Worm (Caenorhabditis elegans) whole organism, mixed stage, embryonic: ENCODE measurements around the gene F41G3.20.

Experiments used
- M03D4.4 ChIP-seq: sonication (generic microtip); optimal IDR thresholded peaks from 2 replicates; lab custom pipeline; 2017; ENCODE audit warnings: mild to moderate bottlenecking, missing genetic modification characterization, missing compliant biosample characterization
- bed-3 ChIP-seq: fragments of 200-800 bp; sonication (Bioruptor generic); optimal IDR thresholded peaks from 3 replicates; lab custom pipeline; 2018; ENCODE audit warnings: mild to moderate bottlenecking, missing genetic modification characterization, moderate library complexity, missing compliant biosample characterization
- blmp-1 ChIP-seq: fragments of 150-350 bp; optimal IDR thresholded peaks from 2 replicates; lab custom pipeline; 2014; ENCODE audit warnings: missing biosample characterization, missing genetic modification characterization
- ceh-39 ChIP-seq: fragments of 150-350 bp; optimal IDR thresholded peaks from 2 replicates; lab custom pipeline; 2014; ENCODE audit warnings: missing biosample characterization, missing genetic modification characterization
- ceh-43 ChIP-seq: fragments of 200-800 bp; sonication (Bioruptor generic); optimal IDR thresholded peaks from 2 replicates; lab custom pipeline; 2018; ENCODE audit warnings: mild to moderate bottlenecking, missing genetic modification characterization, moderate library complexity, missing compliant biosample characterization
- ceh-83 ChIP-seq: fragments of 200-800 bp; sonication (Bioruptor generic); optimal IDR thresholded peaks from 2 replicates; lab custom pipeline; 2018; ENCODE audit warnings: mild to moderate bottlenecking, missing genetic modification characterization, missing compliant biosample characterization
- ces-1 ChIP-seq: fragments of 150-350 bp; optimal IDR thresholded peaks from 2 replicates; lab custom pipeline; 2014; ENCODE audit warnings: missing biosample characterization, missing genetic modification reagents, missing genetic modification characterization
- cnd-1 ChIP-seq: fragments of 200-800 bp; sonication (Bioruptor generic); optimal IDR thresholded peaks from 2 replicates; lab custom pipeline; 2018; ENCODE audit warnings: mild to moderate bottlenecking, missing genetic modification characterization, missing compliant biosample characterization
- drap-1 ChIP-seq: fragments of 200-800 bp; sonication (Bioruptor generic); optimal IDR thresholded peaks from 3 replicates; lab custom pipeline; 2018; ENCODE audit warnings: mild to moderate bottlenecking, missing genetic modification characterization, missing compliant biosample characterization
- elt-1 ChIP-seq: sonication (generic microtip); optimal IDR thresholded peaks from 2 replicates; lab custom pipeline; 2017; ENCODE audit warnings: missing genetic modification characterization, mild to moderate bottlenecking, missing compliant biosample characterization, antibody characterized with exemption, moderate library complexity, borderline replicate concordance; ENCODE audit not compliant: insufficient read depth
- elt-3 ChIP-seq: fragments of 150-350 bp; optimal IDR thresholded peaks from 2 replicates; lab custom pipeline; 2014; ENCODE audit warnings: missing biosample characterization, missing genetic modification characterization
- flh-1 ChIP-seq: fragments of 200-800 bp; sonication (Bioruptor generic); optimal IDR thresholded peaks from 2 replicates; lab custom pipeline; 2018; ENCODE audit warnings: mild to moderate bottlenecking, missing genetic modification characterization, moderate library complexity, missing compliant biosample characterization
- ham-2 ChIP-seq: fragments of 200-800 bp; sonication (Bioruptor generic); optimal IDR thresholded peaks from 2 replicates; lab custom pipeline; 2018; ENCODE audit warnings: mild to moderate bottlenecking, missing genetic modification characterization, missing compliant biosample characterization
- hlh-1 ChIP-seq: fragments of 150-350 bp; optimal IDR thresholded peaks from 2 replicates; lab custom pipeline; 2014; ENCODE audit warnings: missing biosample characterization, missing genetic modification reagents, missing genetic modification characterization
- lin-13 ChIP-seq: fragments of 150-350 bp; optimal IDR thresholded peaks from 2 replicates; lab custom pipeline; 2014; ENCODE audit warnings: missing biosample characterization, missing genetic modification characterization
- lin-32 ChIP-seq: fragments of 200-800 bp; sonication (Bioruptor generic); optimal IDR thresholded peaks from 2 replicates; lab custom pipeline; 2018; ENCODE audit warnings: mild to moderate bottlenecking, missing genetic modification characterization, missing compliant biosample characterization
- lsy-2 ChIP-seq: fragments of 150-350 bp; optimal IDR thresholded peaks from 2 replicates; lab custom pipeline; 2014; ENCODE audit warnings: missing biosample characterization, missing genetic modification characterization
- mab-5 ChIP-seq: fragments of 150-350 bp; optimal IDR thresholded peaks from 2 replicates; lab custom pipeline; 2014; ENCODE audit warnings: missing biosample characterization, missing genetic modification characterization
- mep-1 ChIP-seq: fragments of 150-350 bp; optimal IDR thresholded peaks from 2 replicates; lab custom pipeline; 2017; ENCODE audit warnings: missing biosample characterization, missing genetic modification reagents, missing genetic modification characterization, inconsistent platforms
- mls-2 ChIP-seq: sonication (generic microtip); optimal IDR thresholded peaks from 2 replicates; lab custom pipeline; 2016; ENCODE audit warnings: mild to moderate bottlenecking, missing genetic modification characterization, moderate library complexity, missing compliant biosample characterization
- nhr-12 ChIP-seq: fragments of 150-350 bp; optimal IDR thresholded peaks from 2 replicates; lab custom pipeline; 2014; ENCODE audit warnings: missing biosample characterization, missing genetic modification characterization
- nhr-2 ChIP-seq: fragments of 150-350 bp; optimal IDR thresholded peaks from 2 replicates; lab custom pipeline; 2014; ENCODE audit warnings: missing biosample characterization, missing genetic modification characterization
- nhr-237 ChIP-seq: fragments of 150-350 bp; optimal IDR thresholded peaks from 2 replicates; lab custom pipeline; 2014; ENCODE audit warnings: missing biosample characterization, missing genetic modification characterization
- nhr-28 ChIP-seq: fragments of 150-350 bp; optimal IDR thresholded peaks from 2 replicates; lab custom pipeline; 2014; ENCODE audit warnings: missing biosample characterization, missing genetic modification characterization
- nhr-76 ChIP-seq: sonication (generic microtip); optimal IDR thresholded peaks from 2 replicates; lab custom pipeline; 2017; ENCODE audit warnings: missing biosample characterization, missing genetic modification characterization
- pha-4 ChIP-seq: fragments of 150-350 bp; optimal IDR thresholded peaks from 2 replicates; lab custom pipeline; 2018; ENCODE audit warnings: missing biosample characterization, missing genetic modification reagents, missing genetic modification characterization
- sem-2 ChIP-seq: fragments of 200-800 bp; sonication (Bioruptor generic); optimal IDR thresholded peaks from 2 replicates; lab custom pipeline; 2018; ENCODE audit warnings: mild to moderate bottlenecking, missing genetic modification characterization, missing compliant biosample characterization
- snpc-4 ChIP-seq: fragments of 150-350 bp; optimal IDR thresholded peaks from 2 replicates; lab custom pipeline; 2014; ENCODE audit warnings: missing biosample characterization, missing genetic modification characterization
- sptf-1 ChIP-seq: sonication (generic microtip); optimal IDR thresholded peaks from 2 replicates; lab custom pipeline; 2017; ENCODE audit warnings: mild to moderate bottlenecking, missing genetic modification characterization, moderate library complexity, missing compliant biosample characterization
- tbx-8 ChIP-seq: fragments of 200-800 bp; sonication (Bioruptor generic); optimal IDR thresholded peaks from 2 replicates; lab custom pipeline; 2018; ENCODE audit warnings: mild to moderate bottlenecking, missing genetic modification characterization, moderate library complexity, missing compliant biosample characterization
- unc-120 ChIP-seq: sonication (generic microtip); optimal IDR thresholded peaks from 2 replicates; lab custom pipeline; 2017; ENCODE audit warnings: missing genetic modification characterization, missing compliant biosample characterization; ENCODE audit not compliant: poor library complexity, severe bottlenecking
- unc-39 ChIP-seq: fragments of 150-350 bp; optimal IDR thresholded peaks from 2 replicates; lab custom pipeline; 2014; ENCODE audit warnings: missing biosample characterization, missing genetic modification characterization
- unc-62 ChIP-seq: fragments of 150-350 bp; optimal IDR thresholded peaks from 2 replicates; lab custom pipeline; 2014; ENCODE audit warnings: missing biosample characterization, missing genetic modification reagents, missing genetic modification characterization
- zip-8 ChIP-seq: fragments of 150-350 bp; optimal IDR thresholded peaks from 2 replicates; lab custom pipeline; 2014; ENCODE audit warnings: missing biosample characterization, missing genetic modification characterization
- ztf-11 ChIP-seq: fragments of 150-350 bp; optimal IDR thresholded peaks from 2 replicates; lab custom pipeline; 2014; ENCODE audit warnings: missing biosample characterization, missing genetic modification characterization

The F41G3.20 gene

DNA sequence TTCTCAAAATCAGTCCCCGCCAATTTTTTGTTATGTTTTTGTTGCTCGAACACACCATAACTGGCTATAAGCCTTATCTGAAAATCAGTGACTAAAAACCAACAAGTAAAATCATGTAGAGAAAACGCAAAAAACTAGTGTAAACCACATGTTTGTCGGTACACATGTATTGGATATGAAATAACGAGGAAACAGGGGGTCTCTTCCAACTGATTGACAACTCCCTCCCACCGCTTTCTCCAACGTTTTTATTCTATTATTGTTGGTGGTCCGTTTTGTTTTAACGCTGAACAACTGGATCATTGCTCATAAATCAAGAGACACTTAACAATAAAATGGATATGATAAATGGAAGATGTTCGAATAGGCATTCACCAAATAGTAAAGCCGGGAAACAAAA lies 24.0 kb downstream of the F41G3.20 start:
- TF ChIP-seq ces-1 (GFP tag; lab: Kevin White, UChicago) (peak; percentile 11), nhr-28 (tag; lab: Kevin White, UChicago) (no peak), unc-62 (GFP tag; lab: Kevin White, UChicago) (peak; percentile 61)

DNA sequence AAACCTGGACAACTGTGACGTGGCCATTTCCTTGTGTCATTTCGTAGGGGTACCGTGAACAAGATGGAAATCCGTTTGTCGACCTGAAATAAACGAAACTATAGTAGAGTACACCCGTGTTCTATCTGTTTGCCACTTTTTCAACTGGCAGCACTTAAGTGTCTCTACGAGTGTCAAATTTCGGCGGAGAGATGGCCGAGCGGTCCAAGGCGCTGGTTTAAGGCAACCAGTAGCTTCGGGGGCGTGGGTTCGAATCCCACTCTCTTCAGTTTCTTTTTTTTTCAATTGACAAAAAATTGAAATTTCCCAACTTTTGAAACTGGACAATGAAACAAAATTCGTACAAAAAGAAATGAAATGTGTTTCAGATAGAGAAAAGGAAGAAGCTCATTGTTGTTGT lies 29.2 kb downstream of the F41G3.20 start:
- no peak for TF ChIP-seq ceh-83
- no peak for TF ChIP-seq nhr-237 (tag; lab: Kevin White, UChicago)
- TF ChIP-seq nhr-2 (tag; lab: Kevin White, UChicago): no peak
- no peak for TF ChIP-seq mab-5
- TF ChIP-seq ztf-11 (tag; lab: Kevin White, UChicago): no peak
- no peak for TF ChIP-seq lsy-2 (tag; lab: Kevin White, UChicago)
- no peak for TF ChIP-seq pha-4 (tag; lab: Kevin White, UChicago)
- no peak for TF ChIP-seq cnd-1 (tag; lab: Kevin White, UChicago)
- TF ChIP-seq ces-1 (GFP tag; lab: Kevin White, UChicago): no peak
- no peak for TF ChIP-seq blmp-1 (tag; lab: Kevin White, UChicago)
- no peak for TF ChIP-seq nhr-28 (tag; lab: Kevin White, UChicago)
- no peak for TF ChIP-seq unc-62 (GFP tag; lab: Kevin White, UChicago)
- TF ChIP-seq tbx-8 (GFP tag; lab: Kevin White, UChicago): no peak
- TF ChIP-seq ceh-43: no peak
- no peak for TF ChIP-seq nhr-12
- no peak for TF ChIP-seq zip-8 (tag; lab: Kevin White, UChicago)
- TF ChIP-seq flh-1 (GFP tag; lab: Kevin White, UChicago): no peak
- TF ChIP-seq M03D4.4 (tag; lab: Kevin White, UChicago): peak; percentile 52
- no peak for TF ChIP-seq mls-2
- peak; percentile 5 for TF ChIP-seq mep-1
- TF ChIP-seq hlh-1: no peak
- no peak for TF ChIP-seq snpc-4 (tag; lab: Kevin White, UChicago)
- peak; percentile 34 for TF ChIP-seq bed-3 (GFP tag; lab: Kevin White, UChicago)
- TF ChIP-seq sem-2 (GFP tag; lab: Kevin White, UChicago): no peak
- no peak for TF ChIP-seq lin-13 (tag; lab: Kevin White, UChicago)
- peak; percentile 42 for TF ChIP-seq sptf-1 (tag; lab: Kevin White, UChicago)
- no peak for TF ChIP-seq elt-3
- TF ChIP-seq drap-1 (GFP tag; lab: Kevin White, UChicago): peak; percentile 30
- peak; percentile 48 for TF ChIP-seq unc-39 (tag; lab: Kevin White, UChicago)
- TF ChIP-seq ceh-39 (tag; lab: Kevin White, UChicago): no peak
- peak; percentile 41 for TF ChIP-seq unc-120
- TF ChIP-seq ham-2: no peak
- TF ChIP-seq nhr-76 (tag; lab: Kevin White, UChicago): no peak
- no peak for TF ChIP-seq lin-32 (GFP tag; lab: Kevin White, UChicago)
- TF ChIP-seq elt-1 (tag; lab: Kevin White, UChicago): no peak

DNA sequence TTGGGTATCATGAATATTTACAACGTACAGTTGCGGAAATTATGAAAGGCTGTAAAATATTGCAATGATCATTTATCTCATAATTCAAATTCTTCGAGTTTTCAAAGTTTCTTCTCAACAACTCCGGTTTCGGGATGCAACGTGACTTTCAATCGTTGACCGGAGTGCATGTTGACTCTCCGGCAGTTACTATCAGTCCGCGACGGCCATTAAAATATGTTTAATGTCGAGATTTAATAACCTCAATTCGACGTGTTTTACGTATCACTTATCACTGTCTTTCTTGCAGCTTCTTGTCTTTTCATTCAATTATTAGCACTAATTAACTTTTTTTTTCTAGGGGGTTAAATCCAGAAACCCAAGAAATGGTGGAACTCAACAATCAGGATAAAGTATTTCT lies 32.6 kb downstream of the F41G3.20 start, which contains the start of gene tsp-10:
TSS of gene tsp-10 (plus strand) at position 366 of the 400 bp plus-strand sequence.
- TF ChIP-seq ham-2 (no peak), zip-8 (tag; lab: Kevin White, UChicago) (no peak), sptf-1 (tag; lab: Kevin White, UChicago) (no peak)

DNA sequence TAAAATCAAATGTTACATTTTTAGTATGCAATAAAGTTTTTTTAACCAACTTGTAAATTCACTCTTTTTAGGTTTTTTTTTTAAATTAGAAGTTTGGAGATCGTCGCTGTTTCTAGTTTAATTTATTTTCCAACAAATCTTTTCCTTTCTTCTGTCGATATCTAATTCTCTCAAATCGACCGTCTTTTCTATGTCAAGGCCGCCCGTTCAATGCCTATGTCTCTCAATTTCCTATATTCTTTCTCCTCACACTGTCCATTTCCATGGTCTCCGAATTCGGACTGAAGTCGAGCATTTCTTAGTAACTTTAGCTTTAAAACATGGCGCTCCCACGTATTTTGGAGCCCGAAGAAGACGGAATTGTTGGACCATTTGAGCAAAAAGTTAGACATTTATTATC lies 34.2 kb downstream of the F41G3.20 start, which contains the start of the genes T14B4.5 and T14B4.20:
TSS of gene T14B4.5 (plus strand) at position 226 of the 400 bp plus-strand sequence.
TSS of gene T14B4.20 (plus strand) at position 264 of the 400 bp plus-strand sequence.
- TF ChIP-seq nhr-2 (tag; lab: Kevin White, UChicago) (no peak), mls-2 (no peak), flh-1 (GFP tag; lab: Kevin White, UChicago) (no peak), sem-2 (GFP tag; lab: Kevin White, UChicago) (no peak), nhr-76 (tag; lab: Kevin White, UChicago) (no peak), lin-32 (GFP tag; lab: Kevin White, UChicago) (no peak), drap-1 (GFP tag; lab: Kevin White, UChicago) (no peak), ham-2 (no peak), mep-1 (no peak), pha-4 (tag; lab: Kevin White, UChicago) (no peak), zip-8 (tag; lab: Kevin White, UChicago) (no peak), unc-39 (tag; lab: Kevin White, UChicago) (no peak), M03D4.4 (tag; lab: Kevin White, UChicago) (no peak), snpc-4 (tag; lab: Kevin White, UChicago) (no peak), lin-13 (tag; lab: Kevin White, UChicago) (no peak), nhr-12 (no peak), nhr-28 (tag; lab: Kevin White, UChicago) (no peak), blmp-1 (tag; lab: Kevin White, UChicago) (no peak), elt-3 (no peak)
